Worm (Caenorhabditis elegans): Measurements from ENCODE around the gene fbxc-18.
"Not testable (repeated sequence)": the region's sequence is repeated elsewhere in the genome, so short reads cannot be mapped to it uniquely, and the experiment has no call there.

ce11 chrII:994231-994630 is 27.4 kb upstream of the fbxc-18 start, which contains the start of gene F45D11.7:
- TF ChIP-seq nhr-11 (tag; optimal IDR thresholded peaks at IDR 0.05); nhr-76 (tag; optimal IDR thresholded peaks at IDR 0.05); nhr-28 (tag; optimal IDR thresholded peaks at IDR 0.05); unc-62 (GFP tag; optimal IDR thresholded peaks at IDR 0.05); C04F5.9 (tag; optimal IDR thresholded peaks at IDR 0.05): not testable (repeated sequence)
